Worm (Caenorhabditis elegans) whole organism, dauer: ENCODE data around the gene rei-2.

Experiments used
- unc-62 ChIP-seq: sonication (generic microtip); optimal IDR thresholded peaks from 2 replicates; lab custom pipeline; 2017; ENCODE audit warnings: missing biosample characterization, missing genetic modification reagents, missing genetic modification characterization

rei-2 gene

DNA sequence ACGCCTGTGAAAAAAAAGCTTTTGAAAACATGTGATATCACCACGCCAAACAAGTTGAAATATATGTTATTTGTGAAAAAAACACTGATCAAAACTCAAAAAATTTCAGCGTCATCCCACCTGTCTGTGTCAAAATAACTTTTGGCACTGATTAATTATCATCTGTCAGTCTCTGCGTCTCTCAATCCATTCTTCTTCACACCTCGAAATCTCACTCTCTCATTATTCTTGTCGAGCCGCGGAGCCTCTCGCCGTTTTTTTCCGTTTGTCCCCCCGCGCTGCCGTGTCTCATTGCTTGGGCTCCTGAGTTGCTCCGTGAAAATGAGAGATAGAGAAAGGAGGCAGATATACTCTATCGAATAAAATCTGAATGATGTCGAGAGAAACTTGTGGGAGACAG is 36.9 kb downstream of the rei-2 start:
- TF ChIP-seq unc-62 (GFP tag; lab: Kevin White, UChicago): no peak

DNA sequence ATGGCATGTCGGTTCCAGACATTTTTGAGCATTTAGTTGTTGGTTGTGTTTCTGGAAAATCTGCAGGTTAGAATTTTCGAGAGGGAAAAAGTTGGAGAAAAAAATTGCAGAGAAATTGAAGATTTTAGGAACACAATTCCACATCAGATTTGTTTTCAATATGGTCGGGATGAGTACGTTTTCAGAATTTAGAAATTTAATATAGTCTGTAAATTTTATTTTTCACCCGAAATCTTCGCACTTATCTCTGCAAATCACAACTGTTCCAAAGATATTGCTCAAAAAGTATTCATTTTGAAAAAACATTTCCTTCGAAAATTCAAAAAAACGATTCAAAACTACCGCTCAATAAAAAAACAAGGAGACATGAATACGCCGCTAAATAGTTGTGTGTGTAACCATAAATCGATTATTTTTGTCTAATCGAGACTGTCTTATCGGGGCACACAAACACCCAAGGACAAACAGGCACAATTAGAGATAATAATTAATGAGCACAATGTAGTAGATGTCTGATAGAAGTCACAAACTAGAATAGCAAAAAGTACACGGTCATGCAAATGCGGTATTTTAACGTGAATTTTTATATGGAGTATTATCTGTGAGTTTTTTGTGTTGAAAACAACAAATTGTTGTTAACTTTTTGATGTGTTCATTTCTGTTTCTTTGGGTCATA is 41.7 kb downstream of the rei-2 start, which contains the start of gene vpat-1:
Gene vpat-1 (minus strand): TSS at position 51 of the 676 bp plus-strand sequence.
- no peak for TF ChIP-seq unc-62 (GFP tag; lab: Kevin White, UChicago)

DNA sequence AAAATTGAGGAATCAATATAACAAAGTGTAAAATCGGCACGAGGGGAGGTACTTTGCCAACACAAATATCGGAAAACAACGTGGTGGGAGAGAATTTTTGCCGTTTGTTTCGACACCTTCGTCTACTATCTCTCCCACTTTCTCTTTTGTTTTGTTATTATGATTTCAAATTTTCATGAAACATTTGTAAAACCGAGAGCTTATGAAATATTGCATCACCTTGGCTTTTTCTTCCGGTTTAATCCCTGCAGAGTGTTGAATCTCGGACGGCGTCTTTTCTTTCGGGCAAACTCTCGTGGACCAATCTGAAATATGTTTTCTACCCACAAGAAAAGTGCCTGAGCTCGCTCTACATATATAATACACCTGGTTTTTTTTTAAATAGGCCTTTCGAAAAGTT is 43.6 kb downstream of the rei-2 start:
- no peak for TF ChIP-seq unc-62 (GFP tag; lab: Kevin White, UChicago)

DNA sequence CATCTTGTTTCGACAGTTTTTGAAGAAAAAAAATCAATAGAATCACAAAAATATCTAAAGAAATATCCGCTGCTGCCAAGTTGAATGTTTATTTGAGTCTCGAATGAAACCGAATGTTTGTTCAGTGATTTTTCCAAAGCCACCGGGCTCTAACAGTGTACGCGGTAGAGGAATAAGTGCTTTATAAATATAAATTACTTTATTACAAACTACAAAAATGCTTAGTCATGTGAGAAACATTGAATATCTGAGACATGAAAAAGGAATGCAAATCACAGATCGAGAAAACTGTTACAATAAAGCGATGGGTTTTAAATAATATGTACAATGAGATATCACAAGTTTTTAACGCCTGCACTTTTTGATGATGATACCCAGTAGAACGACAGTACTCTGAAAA is 49.6 kb downstream of the rei-2 start, which contains the start of gene F55A4.7:
Gene F55A4.7 (minus strand): TSS at position 101 of the 400 bp plus-strand sequence.
- TF ChIP-seq unc-62 (GFP tag; lab: Kevin White, UChicago): no peak

DNA sequence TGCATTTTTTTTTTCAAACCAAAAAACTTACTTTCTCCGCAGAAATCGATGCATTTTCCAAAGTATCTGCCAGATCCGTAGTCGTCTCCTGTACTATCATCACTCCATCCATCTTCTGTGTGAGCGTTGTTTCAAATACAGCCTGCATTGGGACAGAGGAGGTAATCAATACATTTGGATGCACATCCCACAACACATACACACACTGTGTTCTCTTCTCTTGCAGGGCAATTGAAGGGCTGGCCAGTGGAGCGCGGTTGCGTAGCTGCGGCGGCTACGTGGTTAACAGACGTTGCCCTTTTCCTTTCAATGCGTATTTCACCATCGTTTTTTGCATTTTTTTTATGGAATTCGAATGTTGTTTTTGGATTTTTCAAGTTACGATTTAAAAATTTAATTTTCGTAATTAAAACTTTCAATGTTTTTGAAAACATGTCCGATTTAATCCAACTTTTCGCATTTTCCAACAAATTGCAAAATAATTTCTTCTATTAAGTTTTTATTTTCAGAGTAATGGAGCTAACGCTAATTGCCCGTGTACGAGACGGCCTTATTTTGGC is 52.8 kb downstream of the rei-2 start, which contains the start of the genes stau-1 and sec-22:
Gene stau-1 (minus strand): TSS at position 248 of the 560 bp plus-strand sequence.
Gene sec-22 (plus strand): TSS at position 510 of the 560 bp plus-strand sequence.
- TF ChIP-seq unc-62 (GFP tag; lab: Kevin White, UChicago): no peak
